Worm (Caenorhabditis elegans) whole organism, L1 larva: Measurements from ENCODE around the gene ctg-2.

Experiments
- ceh-82 ChIP-seq, 3 experiments: fragments of 150-350 bp in 1 of 3; sonication (generic microtip) in 2 of 3; optimal IDR thresholded peaks; 2 replicates each; lab custom pipeline; 2014 to 2017; ENCODE audit warnings: missing biosample characterization in 3 of 3, missing genetic modification characterization in 3 of 3
- ceh-88 ChIP-seq: fragments of 200-800 bp; sonication (Bioruptor generic); IDR thresholded peaks from 2 replicates; pipeline ENCODE4 v1.3.6; 2022; ENCODE audit warnings: missing genetic modification characterization, missing compliant biosample characterization
- fkh-10 ChIP-seq: sonication (generic microtip); optimal IDR thresholded peaks from 2 replicates; lab custom pipeline; 2017; ENCODE audit warnings: missing biosample characterization, missing genetic modification reagents, missing genetic modification characterization
- lsy-2 ChIP-seq, 2 experiments: fragments of 150-350 bp; optimal IDR thresholded peaks; 2 replicates each; lab custom pipeline; 2014; ENCODE audit warnings: missing biosample characterization in 2 of 2, missing genetic modification characterization in 2 of 2
- mef-2 ChIP-seq: fragments of 150-350 bp; optimal IDR thresholded peaks from 2 replicates; lab custom pipeline; 2014; ENCODE audit warnings: missing biosample characterization, missing genetic modification characterization
- nhr-20 ChIP-seq: sonication (generic microtip); optimal IDR thresholded peaks from 2 replicates; lab custom pipeline; 2016; ENCODE audit warnings: mild to moderate bottlenecking, missing genetic modification characterization, missing compliant biosample characterization
- nhr-28 ChIP-seq: fragments of 150-350 bp; optimal IDR thresholded peaks from 2 replicates; lab custom pipeline; 2014; ENCODE audit warnings: missing biosample characterization, missing genetic modification characterization
- nhr-47 ChIP-seq: sonication (generic microtip); optimal IDR thresholded peaks from 2 replicates; lab custom pipeline; 2016; ENCODE audit warnings: mild to moderate bottlenecking, missing genetic modification characterization, moderate library complexity, missing compliant biosample characterization
- sox-4 ChIP-seq: sonication (generic microtip); optimal IDR thresholded peaks from 2 replicates; lab custom pipeline; 2016; ENCODE audit warnings: missing genetic modification characterization, missing compliant biosample characterization
- unc-86 ChIP-seq: sonication (generic microtip); optimal IDR thresholded peaks from 2 replicates; lab custom pipeline; 2016; ENCODE audit warnings: missing genetic modification characterization, missing compliant biosample characterization

DNA sequence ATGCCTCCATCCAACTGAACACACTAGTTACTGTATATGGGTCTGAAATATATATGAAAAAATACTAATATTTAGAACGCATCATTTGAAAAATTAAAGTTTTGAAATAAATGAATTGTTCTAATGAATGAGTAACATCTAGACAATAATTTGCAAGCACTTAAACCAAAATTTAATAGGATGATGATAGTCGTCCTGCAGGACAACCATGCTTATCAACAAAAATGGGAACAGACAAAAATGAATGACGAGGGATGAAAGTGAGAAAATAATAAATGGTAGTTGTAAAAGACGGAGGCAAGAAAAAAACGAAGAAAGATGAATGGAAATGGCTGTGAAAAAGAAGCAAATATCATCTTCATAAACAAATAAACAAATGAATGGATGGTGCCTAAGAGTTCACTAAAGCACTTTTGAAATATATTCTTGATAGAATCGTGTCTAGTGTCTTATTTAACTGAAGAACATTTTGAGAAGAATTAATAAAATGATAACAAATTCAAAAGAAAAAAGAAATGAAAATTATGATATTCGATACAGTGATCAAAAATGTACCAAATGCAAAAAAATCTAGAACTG lies 16.4 kb downstream of the ctg-2 start, which contains the start of gene gldi-7:
- TF ChIP-seq ceh-88 (GFP tag; lab: Robert Waterston, UW) = no peak
- no peak for TF ChIP-seq fkh-10
- TF ChIP-seq ceh-82 (tag; optimal IDR thresholded peaks at IDR 0.05; lab: Kevin White, UChicago) = no peak
- no peak for TF ChIP-seq nhr-47 (tag; lab: Kevin White, UChicago)
- no peak for TF ChIP-seq sox-4 (tag; lab: Kevin White, UChicago)
- TF ChIP-seq unc-86 (tag; lab: Kevin White, UChicago) = no peak
- TF ChIP-seq mef-2 (tag; lab: Kevin White, UChicago) = no peak
- TF ChIP-seq nhr-20 (tag; lab: Kevin White, UChicago) = no peak
- TF ChIP-seq nhr-28 = no peak
- no peak for TF ChIP-seq lsy-2 (tag; optimal IDR thresholded peaks at IDR 0.05; lab: Kevin White, UChicago)
